Fruit fly (Drosophila melanogaster) whole organism, pupa: ENCODE data around the gene ThrRS.

ENCODE experiments used
- CG10348 ChIP-seq: fragments of 200-800 bp; sonication (Bioruptor generic); IDR thresholded peaks from 2 replicates; pipeline ENCODE4 v1.3.6; 2022; ENCODE audit warnings: missing biosample characterization, missing genetic modification characterization
- CG13204 ChIP-seq: fragments of 200-800 bp; sonication (Bioruptor generic); optimal IDR thresholded peaks from 2 replicates; lab custom pipeline; 2018; ENCODE audit warnings: missing biosample characterization, mild to moderate bottlenecking, missing genetic modification characterization, moderate library complexity
- CG14655 ChIP-seq: fragments of 200-800 bp; sonication (Bioruptor generic); optimal IDR thresholded peaks from 3 replicates; lab custom pipeline; 2017; ENCODE audit warnings: mild to moderate bottlenecking, missing biosample characterization, missing genetic modification reagents, missing genetic modification characterization
- CG15710 ChIP-seq: fragments of 200-800 bp; sonication (Bioruptor generic); optimal IDR thresholded peaks from 2 replicates; lab custom pipeline; 2018; ENCODE audit warnings: missing biosample characterization, mild to moderate bottlenecking, missing genetic modification characterization, moderate library complexity
- CG34367 ChIP-seq: fragments of 200-800 bp; sonication (Bioruptor generic); optimal IDR thresholded peaks from 2 replicates; lab custom pipeline; 2018; ENCODE audit warnings: missing biosample characterization, mild to moderate bottlenecking, missing genetic modification characterization
- CG8159 ChIP-seq: fragments of 200-800 bp; sonication (Bioruptor generic); optimal IDR thresholded peaks from 3 replicates; lab custom pipeline; 2018; ENCODE audit warnings: missing biosample characterization, mild to moderate bottlenecking, missing genetic modification characterization, moderate library complexity
- CG8301 ChIP-seq: fragments of 200-800 bp; sonication (Bioruptor generic); optimal IDR thresholded peaks from 2 replicates; lab custom pipeline; 2018; ENCODE audit warnings: missing biosample characterization, mild to moderate bottlenecking, missing genetic modification characterization
- CG9948 ChIP-seq: fragments of 200-800 bp; sonication (Bioruptor generic); optimal IDR thresholded peaks from 2 replicates; lab custom pipeline; 2018; ENCODE audit warnings: missing biosample characterization, mild to moderate bottlenecking, missing genetic modification characterization, moderate library complexity
- D1 ChIP-seq: fragments of 200-800 bp; sonication (Bioruptor generic); optimal IDR thresholded peaks from 2 replicates; lab custom pipeline; 2018; ENCODE audit warnings: missing biosample characterization, mild to moderate bottlenecking, missing genetic modification characterization, moderate library complexity
- Ets98B ChIP-seq: fragments of 200-800 bp; sonication (Bioruptor generic); IDR thresholded peaks from 2 replicates; pipeline ENCODE4 v1.3.6; 2022; ENCODE audit warnings: missing biosample characterization, missing genetic modification characterization
- fd96Ca ChIP-seq: fragments of 200-800 bp; sonication (Bioruptor generic); IDR thresholded peaks from 3 replicates; pipeline ENCODE4 v1.3.6; 2022; ENCODE audit warnings: missing biosample characterization, missing genetic modification characterization
- gl ChIP-seq: fragments of 200-800 bp; sonication (Bioruptor generic); optimal IDR thresholded peaks from 2 replicates; lab custom pipeline; 2018; ENCODE audit warnings: missing biosample characterization, mild to moderate bottlenecking, missing genetic modification characterization

dm6 chr2L:12103231-12104210, at the start of gene ThrRS, which contains the start of gene Patsas:
- TF ChIP-seq CG15710 (peak; percentile 80), fd96Ca (GFP tag; lab: Robert Waterston, UW) (peak; percentile 38; the same call in 2 of the 3 replicates), CG8159 (tag; lab: Kevin White, UChicago) (peak; percentile 82), CG13204 (GFP tag; lab: Kevin White, UChicago) (no peak), CG34367 (tag; lab: Kevin White, UChicago) (peak; percentile 74), CG14655 (GFP tag; lab: Kevin White, UChicago) (no peak), CG10348 (GFP tag; lab: Robert Waterston, UW) (peak; percentile 60), gl (no peak), CG9948 (tag; lab: Kevin White, UChicago) (peak; percentile 80), Ets98B (GFP tag; lab: Robert Waterston, UW) (peak; percentile 87), D1 (tag; lab: Kevin White, UChicago) (no peak), CG8301 (tag; lab: Kevin White, UChicago) (peak; percentile 73)
